Fruit fly (Drosophila melanogaster) whole organism, prepupa: ENCODE data around the gene CG42637.

Experiments used
- CG31627 ChIP-seq: fragments of 200-800 bp; sonication (Bioruptor generic); optimal IDR thresholded peaks from 3 replicates; lab custom pipeline; 2016; ENCODE audit warnings: missing biosample characterization, missing genetic modification characterization
- eg ChIP-seq: fragments of 200-800 bp; sonication (Bioruptor generic); IDR thresholded peaks from 3 replicates; pipeline ENCODE4 v1.3.6; 2022; ENCODE audit warnings: missing biosample characterization, missing genetic modification characterization
- fkh ChIP-seq: fragments of 200-800 bp; sonication (Bioruptor generic); optimal IDR thresholded peaks from 3 replicates; lab custom pipeline; 2017; ENCODE audit warnings: missing biosample characterization, mild to moderate bottlenecking, missing genetic modification characterization, moderate library complexity
- pdm3 ChIP-seq: fragments of 200-800 bp; sonication (Bioruptor generic); optimal IDR thresholded peaks from 3 replicates; lab custom pipeline; 2016; ENCODE audit warnings: missing biosample characterization, missing genetic modification characterization

DNA sequence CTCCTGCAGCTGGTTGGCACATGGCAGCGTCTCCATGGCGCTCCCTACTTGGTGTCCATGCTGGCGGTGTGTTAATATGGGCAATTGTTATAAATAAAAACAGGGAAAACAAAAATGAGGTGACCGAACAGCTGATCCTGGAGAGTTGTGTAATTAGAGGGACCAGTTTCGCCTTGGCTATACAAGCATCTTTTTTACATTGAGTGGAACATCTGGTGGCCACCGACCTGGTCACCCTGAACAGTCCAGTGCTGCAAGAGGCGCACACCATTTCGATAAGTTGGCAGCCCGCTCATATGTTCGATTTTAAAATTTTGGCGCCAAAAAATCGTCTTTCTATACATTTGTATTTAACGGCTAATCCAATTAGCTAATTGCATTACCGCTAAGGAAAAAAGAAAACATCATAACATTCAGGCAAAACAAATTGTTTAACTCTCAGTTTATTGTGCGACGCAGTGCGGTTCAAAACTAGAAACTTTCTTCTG, 106.1 kb downstream of the CG42637 start, which contains the start of the genes CG8765 and Gbeta76C:
- TF ChIP-seq CG31627 (GFP tag; lab: Kevin White, UChicago): peak; percentile 38
- TF ChIP-seq eg: 0 out of 3 replicates have a peak, but pooled peaks have one; percentile 10
- no peak for TF ChIP-seq pdm3 (GFP tag; lab: Kevin White, UChicago)
- no peak for TF ChIP-seq fkh (GFP tag; lab: Kevin White, UChicago)
